Fruit fly (Drosophila melanogaster): ENCODE data around the gene pad.

pad gene

DNA sequence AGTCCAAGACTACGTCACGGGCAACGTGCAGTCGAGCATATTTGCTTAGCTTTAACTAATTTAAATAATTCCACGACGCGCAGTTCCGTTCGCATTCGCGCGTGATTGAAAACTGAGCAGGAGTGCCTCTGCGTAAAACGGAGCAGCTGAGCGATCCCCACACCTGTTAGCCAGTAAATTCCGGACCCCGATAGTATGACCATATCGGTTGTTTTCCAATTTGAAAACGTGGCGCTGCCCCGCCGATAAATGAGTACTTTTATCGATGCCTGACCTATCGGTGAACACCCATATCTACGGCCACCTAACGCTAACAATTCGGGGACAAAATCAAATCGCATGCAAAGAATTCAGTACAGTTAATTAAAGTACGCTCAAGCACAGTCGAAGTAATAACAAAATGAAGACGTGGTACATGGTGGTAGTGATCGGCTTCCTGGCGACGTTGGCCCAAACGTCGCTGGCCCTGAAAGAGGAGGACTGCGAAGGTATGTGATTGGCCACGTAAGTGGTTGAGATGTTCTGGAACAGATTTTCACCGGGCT, 7.1 kb downstream of the pad start, which contains the start of the genes CG14879 and Manf (continued):
- TF ChIP-seq dmrt11E (tag; optimal IDR thresholded peaks at IDR 0.05) (no peak), CG31388 (GFP tag; optimal IDR thresholded peaks at IDR 0.05) (no peak), NFAT (GFP tag; IDR thresholded peaks at IDR 0.05) (no peak), nau (GFP tag; optimal IDR thresholded peaks at IDR 0.05) (peak; percentile 85), ase (GFP tag; IDR thresholded peaks at IDR 0.05) (no peak), tll (GFP tag; optimal IDR thresholded peaks at IDR 0.05) (no peak), HLH4C (GFP tag; IDR thresholded peaks at IDR 0.05; ENCODE audit: partially characterized antibody) (peak; percentile 57; the same call in 2 of the 3 replicates), CG13424 (tag; optimal IDR thresholded peaks at IDR 0.05) (no peak), jumu (GFP tag; optimal IDR thresholded peaks at IDR 0.05) (no peak), Dip3 (GFP tag; optimal IDR thresholded peaks at IDR 0.05) (no peak), phol (tag; optimal IDR thresholded peaks at IDR 0.05) (no peak), Nf-YA (GFP tag; IDR thresholded peaks at IDR 0.05) (no peak), Dad (GFP tag; optimal IDR thresholded peaks at IDR 0.05) (no peak), trh (GFP tag; optimal IDR thresholded peaks at IDR 0.05) (no peak), Usf (GFP tag; optimal IDR thresholded peaks at IDR 0.05) (no peak), Six4 (GFP tag; optimal IDR thresholded peaks at IDR 0.05) (no peak), pum (GFP tag; optimal IDR thresholded peaks at IDR 0.05) (no peak), CG9876 (GFP tag; optimal IDR thresholded peaks at IDR 0.05) (no peak), CG8388 (GFP tag; optimal IDR thresholded peaks at IDR 0.05) (no peak), unc-4 (GFP tag; IDR thresholded peaks at IDR 0.05; ENCODE audit: partially characterized antibody) (peak; percentile 56), Spps (tag; optimal IDR thresholded peaks at IDR 0.05) (no peak), CG2678 (tag; optimal IDR thresholded peaks at IDR 0.05) (no peak), otp (GFP tag; IDR thresholded peaks at IDR 0.05) (no peak; the same call in 2 of the 3 replicates), CG4360 (GFP tag; IDR thresholded peaks at IDR 0.05) (no peak), CG9817 (tag; optimal IDR thresholded peaks at IDR 0.05) (no peak), ERR (GFP tag; optimal IDR thresholded peaks at IDR 0.05) (no peak), disco-r (GFP tag; optimal IDR thresholded peaks at IDR 0.05) (no peak), CG11723 (GFP tag; optimal IDR thresholded peaks at IDR 0.05) (no peak), zen2 (GFP tag; IDR thresholded peaks at IDR 0.05; ENCODE audit: partially characterized antibody) (0 out of 3 replicates have a peak, but pooled peaks have one; percentile 4), CG4282 (GFP tag; optimal IDR thresholded peaks at IDR 0.05) (no peak), CG13894 (tag; optimal IDR thresholded peaks at IDR 0.05) (peak; percentile 51), CG4424 (GFP tag; optimal IDR thresholded peaks at IDR 0.05) (no peak), CG7271 (tag; optimal IDR thresholded peaks at IDR 0.05) (no peak), Aef1 (GFP tag; IDR thresholded peaks at IDR 0.05) (no peak), HLHmδ (GFP tag; optimal IDR thresholded peaks at IDR 0.05) (peak; percentile 7), fd64A (GFP tag; optimal IDR thresholded peaks at IDR 0.05) (no peak), sim (GFP tag; IDR thresholded peaks at IDR 0.05) (no peak), ab (GFP tag; optimal IDR thresholded peaks at IDR 0.05) (no peak), usp (GFP tag; optimal IDR thresholded peaks at IDR 0.05) (no peak), Doc2 (GFP tag; IDR thresholded peaks at IDR 0.05) (no peak), Elba2 (GFP tag; optimal IDR thresholded peaks at IDR 0.05) (peak; percentile 67), Hr78 (GFP tag; optimal IDR thresholded peaks at IDR 0.05) (no peak), CG10462 (GFP tag; optimal IDR thresholded peaks at IDR 0.05) (no peak), CG17912 (GFP tag; optimal IDR thresholded peaks at IDR 0.05) (peak; percentile 30), CG31441 (GFP tag; IDR thresholded peaks at IDR 0.05) (no peak), da (GFP tag; optimal IDR thresholded peaks at IDR 0.05) (no peak), pho (GFP tag; optimal IDR thresholded peaks at IDR 0.05) (no peak), E2f1 (GFP tag; IDR thresholded peaks at IDR 0.05) (no peak), Ets65A (GFP tag) (no peak), D (optimal IDR thresholded peaks at IDR 0.05) (peak; percentile 26), D (GFP tag; optimal IDR thresholded peaks at IDR 0.05) (no peak), cas (GFP tag; IDR thresholded peaks at IDR 0.05) (no peak)
